Fruit fly (Drosophila melanogaster): ENCODE measurements around the gene SPE.
A peak's percentile ranks its signal among the peaks of the same experiment; 100 is the strongest.

SPE gene

dm6 chr3R:23732533-23732932 is 46.5 kb downstream of the SPE start:
- TF ChIP-seq oc (tag; optimal IDR thresholded peaks at IDR 0.05) (no peak), PHDP (tag; optimal IDR thresholded peaks at IDR 0.05) (no peak)

- TF ChIP-seq CG4854 (GFP tag; optimal IDR thresholded peaks at IDR 0.05), result no peak
- no peak for TF ChIP-seq Atf-2 (GFP tag; optimal IDR thresholded peaks at IDR 0.05)
- peak; percentile 55 for TF ChIP-seq CoRest (tag; optimal IDR thresholded peaks at IDR 0.05)
- no peak for TF ChIP-seq CG16779 (GFP tag; IDR thresholded peaks at IDR 0.05)
- peak; percentile 21 for TF ChIP-seq CG34376 (GFP tag; optimal IDR thresholded peaks at IDR 0.05)
- TF ChIP-seq eve (GFP tag; optimal IDR thresholded peaks at IDR 0.05), result peak in 1 of 2 experiments; percentile 11
- TF ChIP-seq Hand (GFP tag; optimal IDR thresholded peaks at IDR 0.05), result no peak
- TF ChIP-seq CG18476 (GFP tag; optimal IDR thresholded peaks at IDR 0.05), result no peak
- peak in 1 of 2 experiments; percentile 29 for TF ChIP-seq tll (GFP tag; optimal IDR thresholded peaks at IDR 0.05)
- TF ChIP-seq HLH4C (GFP tag; IDR thresholded peaks at IDR 0.05; ENCODE audit: partially characterized antibody), result peak; percentile 8; the same call in 1 of the 3 replicates
- no peak for TF ChIP-seq CkIIα-i1 (GFP tag; IDR thresholded peaks at IDR 0.05)
- no peak for TF ChIP-seq CG18619 (GFP tag; optimal IDR thresholded peaks at IDR 0.05)
- TF ChIP-seq gsb-n (tag; optimal IDR thresholded peaks at IDR 0.05), result peak; percentile 49
- TF ChIP-seq CG18599 (GFP tag; optimal IDR thresholded peaks at IDR 0.05), result no peak
- peak; percentile 13 for TF ChIP-seq CG7839 (tag; optimal IDR thresholded peaks at IDR 0.05)
- TF ChIP-seq CG7987 (GFP tag; optimal IDR thresholded peaks at IDR 0.05), result peak; percentile 41
- TF ChIP-seq CG11398 (GFP tag; optimal IDR thresholded peaks at IDR 0.05), result no peak
- peak; percentile 11 for TF ChIP-seq ERR (GFP tag; optimal IDR thresholded peaks at IDR 0.05)
- TF ChIP-seq Nf-YA (GFP tag; IDR thresholded peaks at IDR 0.05), result no peak
- TF ChIP-seq lab (GFP tag; optimal IDR thresholded peaks at IDR 0.05), result peak; percentile 32
- peak in 1 of 2 experiments; percentile 65 for TF ChIP-seq insv (GFP tag; optimal IDR thresholded peaks at IDR 0.05)
- 0 out of 3 replicates have a peak, but pooled peaks have one; percentile 48 for TF ChIP-seq Opbp (GFP tag; IDR thresholded peaks at IDR 0.05; ENCODE audit: partially characterized antibody)
- TF ChIP-seq CG30020 (tag; optimal IDR thresholded peaks at IDR 0.05), result peak; percentile 20
- peak; percentile 24 for TF ChIP-seq CG3995 (GFP tag; optimal IDR thresholded peaks at IDR 0.05)
- TF ChIP-seq exex (tag; optimal IDR thresholded peaks at IDR 0.05), result peak; percentile 17
- peak; percentile 20 for TF ChIP-seq Bdp1 (GFP tag; optimal IDR thresholded peaks at IDR 0.05)
- 0 out of 3 replicates have a peak, but pooled peaks have one; percentile 5 for TF ChIP-seq zen2 (GFP tag; IDR thresholded peaks at IDR 0.05; ENCODE audit: partially characterized antibody)
- peak; percentile 73 for TF ChIP-seq trem (tag; optimal IDR thresholded peaks at IDR 0.05)
- TF ChIP-seq oc (tag; optimal IDR thresholded peaks at IDR 0.05), result no peak
- no peak for TF ChIP-seq gce (GFP tag; IDR thresholded peaks at IDR 0.05)
- TF ChIP-seq CHES-1-like (GFP tag; optimal IDR thresholded peaks at IDR 0.05), result peak; percentile 53
- TF ChIP-seq run (tag; optimal IDR thresholded peaks at IDR 0.05), result no peak
- TF ChIP-seq CG11504 (tag; optimal IDR thresholded peaks at IDR 0.05), result peak; percentile 51
- no peak for TF ChIP-seq fd3F (GFP tag; optimal IDR thresholded peaks at IDR 0.05)
- peak; percentile 92 for TF ChIP-seq Ets97D (GFP tag; optimal IDR thresholded peaks at IDR 0.05)
- peak; percentile 83 for TF ChIP-seq CG12659 (GFP tag; optimal IDR thresholded peaks at IDR 0.05)
- TF ChIP-seq CTCF (GFP tag; optimal IDR thresholded peaks at IDR 0.05), result peak; percentile 58
- TF ChIP-seq Pdp1 (GFP tag; optimal IDR thresholded peaks at IDR 0.05), result peak in 1 of 2 experiments; percentile 99
- TF ChIP-seq wek (GFP tag; optimal IDR thresholded peaks at IDR 0.05), result peak; percentile 30
- no peak for TF ChIP-seq Oli (tag; optimal IDR thresholded peaks at IDR 0.05)
- no peak for TF ChIP-seq CG3163 (GFP tag; optimal IDR thresholded peaks at IDR 0.05)
- TF ChIP-seq ATbp (GFP tag; optimal IDR thresholded peaks at IDR 0.05), result no peak
- no peak for TF ChIP-seq Asciz (GFP tag; optimal IDR thresholded peaks at IDR 0.05)
- peak; percentile 27 for TF ChIP-seq gro (GFP tag; optimal IDR thresholded peaks at IDR 0.05)
- no peak for TF ChIP-seq CG18011 (GFP tag; optimal IDR thresholded peaks at IDR 0.05)
- peak; percentile 55 for TF ChIP-seq NC2β (GFP tag; optimal IDR thresholded peaks at IDR 0.05)
Observed at dm6 chr3R:23732990-23733512, 47.0 kb downstream of the SPE start, which contains the start of the genes Hmgcr and Rpn9. Gene Hmgcr, plus strand, starts transcription at chr3R:23733324. Gene Rpn9, minus strand, starts transcription at chr3R:23733462.
